Fruit fly (Drosophila melanogaster) whole organism, prepupa: ENCODE results near the gene tj.

Experiments used
- CG10631 ChIP-seq: fragments of 200-800 bp; sonication (Bioruptor generic); optimal IDR thresholded peaks from 2 replicates; lab custom pipeline; 2016; ENCODE audit warnings: missing biosample characterization, missing genetic modification characterization
- CG10669 ChIP-seq: fragments of 200-800 bp; sonication (Bioruptor generic); optimal IDR thresholded peaks from 3 replicates; lab custom pipeline; 2018; ENCODE audit warnings: missing biosample characterization, mild to moderate bottlenecking, missing genetic modification characterization, moderate library complexity
- CG11294 ChIP-seq: fragments of 200-800 bp; sonication (Bioruptor generic); IDR thresholded peaks from 2 replicates; pipeline ENCODE4 v1.3.6; 2022; ENCODE audit warnings: missing biosample characterization, missing genetic modification characterization
- CG11762 ChIP-seq: fragments of 200-800 bp; sonication (Bioruptor generic); optimal IDR thresholded peaks from 3 replicates; lab custom pipeline; 2016; ENCODE audit warnings: missing biosample characterization, missing genetic modification characterization; ENCODE audit not compliant: insufficient read depth
- CG11902 ChIP-seq: fragments of 200-800 bp; sonication (Bioruptor generic); optimal IDR thresholded peaks from 3 replicates; lab custom pipeline; 2016; ENCODE audit warnings: missing biosample characterization, missing genetic modification characterization
- CG15336 ChIP-seq: fragments of 200-800 bp; sonication (Bioruptor generic); IDR thresholded peaks from 2 replicates; pipeline ENCODE4 v1.3.6; 2022; ENCODE audit warnings: missing biosample characterization, missing genetic modification characterization
- CG1621 ChIP-seq: fragments of 200-800 bp; sonication (Bioruptor generic); optimal IDR thresholded peaks from 3 replicates; lab custom pipeline; 2018; ENCODE audit warnings: missing biosample characterization, mild to moderate bottlenecking, missing genetic modification characterization
- CG16779 ChIP-seq: fragments of 200-800 bp; sonication (Bioruptor generic); optimal IDR thresholded peaks from 3 replicates; lab custom pipeline; 2017; ENCODE audit warnings: missing biosample characterization, mild to moderate bottlenecking, missing genetic modification characterization
- CG31627 ChIP-seq: fragments of 200-800 bp; sonication (Bioruptor generic); optimal IDR thresholded peaks from 3 replicates; lab custom pipeline; 2016; ENCODE audit warnings: missing biosample characterization, missing genetic modification characterization
- CG32006 ChIP-seq: fragments of 200-800 bp; sonication (Bioruptor generic); optimal IDR thresholded peaks from 3 replicates; lab custom pipeline; 2017; ENCODE audit warnings: missing biosample characterization, mild to moderate bottlenecking, missing genetic modification characterization
- CG3919 ChIP-seq: fragments of 200-800 bp; sonication (Bioruptor generic); optimal IDR thresholded peaks from 3 replicates; lab custom pipeline; 2016; ENCODE audit warnings: missing biosample characterization, missing genetic modification characterization
- CG4318 ChIP-seq: fragments of 200-800 bp; sonication (Bioruptor generic); optimal IDR thresholded peaks from 3 replicates; lab custom pipeline; 2017; ENCODE audit warnings: missing biosample characterization, mild to moderate bottlenecking, missing genetic modification characterization
- CG6163 ChIP-seq: fragments of 200-800 bp; sonication (Bioruptor generic); IDR thresholded peaks from 3 replicates; pipeline ENCODE4 v1.3.6; 2022; ENCODE audit warnings: missing biosample characterization, missing genetic modification characterization
- CG6276 ChIP-seq: fragments of 200-800 bp; sonication (Bioruptor generic); optimal IDR thresholded peaks from 2 replicates; lab custom pipeline; 2017; ENCODE audit warnings: missing biosample characterization, mild to moderate bottlenecking, missing genetic modification characterization
- CG6808 ChIP-seq: fragments of 200-800 bp; sonication (Bioruptor generic); optimal IDR thresholded peaks from 3 replicates; lab custom pipeline; 2017; ENCODE audit warnings: missing biosample characterization, missing genetic modification characterization, mild to moderate bottlenecking, moderate library complexity, missing genetic modification reagents
- CG6854 ChIP-seq: fragments of 200-800 bp; sonication (Bioruptor generic); optimal IDR thresholded peaks from 2 replicates; lab custom pipeline; 2017; ENCODE audit warnings: missing biosample characterization, mild to moderate bottlenecking, missing genetic modification characterization
- CG7368 ChIP-seq: fragments of 200-800 bp; sonication (Bioruptor generic); optimal IDR thresholded peaks from 3 replicates; lab custom pipeline; 2016; ENCODE audit warnings: missing biosample characterization, missing genetic modification characterization
- CG8119 ChIP-seq: fragments of 200-800 bp; sonication (Bioruptor generic); IDR thresholded peaks from 3 replicates; pipeline ENCODE4 v1.3.6; 2022; ENCODE audit warnings: missing biosample characterization, missing genetic modification characterization
- CG8319 ChIP-seq: fragments of 200-800 bp; sonication (Bioruptor generic); optimal IDR thresholded peaks from 3 replicates; lab custom pipeline; 2016; ENCODE audit warnings: missing biosample characterization, missing genetic modification characterization
- CG8632 ChIP-seq: fragments of 200-800 bp; sonication (Bioruptor generic); optimal IDR thresholded peaks from 3 replicates; lab custom pipeline; 2016; ENCODE audit warnings: missing biosample characterization, missing genetic modification characterization
- CG9139 ChIP-seq: fragments of 200-800 bp; sonication (Bioruptor generic); optimal IDR thresholded peaks from 3 replicates; lab custom pipeline; 2017; ENCODE audit warnings: missing biosample characterization, mild to moderate bottlenecking, missing genetic modification characterization
- Eip75B ChIP-seq: fragments of 200-800 bp; sonication (Bioruptor generic); optimal IDR thresholded peaks from 3 replicates; lab custom pipeline; 2016; ENCODE audit warnings: missing biosample characterization, missing genetic modification characterization
- Eip78C ChIP-seq: fragments of 200-800 bp; sonication (Bioruptor generic); peaks from one replicate; lab custom pipeline; 2016; ENCODE audit warnings: missing biosample characterization, missing genetic modification characterization
- Eip93F ChIP-seq: fragments of 200-800 bp; sonication (Bioruptor generic); optimal IDR thresholded peaks from 2 replicates; lab custom pipeline; 2016; ENCODE audit warnings: missing biosample characterization, mild to moderate bottlenecking, missing genetic modification characterization
- Ets21C ChIP-seq: fragments of 200-800 bp; sonication (Bioruptor generic); optimal IDR thresholded peaks from 3 replicates; lab custom pipeline; 2016; ENCODE audit warnings: missing biosample characterization, missing genetic modification characterization
- Gug ChIP-seq: fragments of 200-800 bp; sonication (Bioruptor generic); IDR thresholded peaks from 2 replicates; pipeline ENCODE4 v1.3.6; 2022; ENCODE audit warnings: missing biosample characterization, missing genetic modification characterization
- Hr38 ChIP-seq: sonication (Bioruptor generic); optimal IDR thresholded peaks from 2 replicates; lab custom pipeline; 2016; ENCODE audit warnings: missing biosample characterization, missing genetic modification characterization
- Hr39 ChIP-seq: fragments of 200-800 bp; sonication (Bioruptor generic); optimal IDR thresholded peaks from 2 replicates; lab custom pipeline; 2016; ENCODE audit warnings: missing biosample characterization, missing genetic modification characterization
- Hr4 ChIP-seq: fragments of 200-800 bp; sonication (Bioruptor generic); optimal IDR thresholded peaks from 3 replicates; lab custom pipeline; 2016; ENCODE audit warnings: missing biosample characterization, missing genetic modification characterization
- Lpt ChIP-seq: fragments of 200-800 bp; sonication (Bioruptor generic); optimal IDR thresholded peaks from 3 replicates; lab custom pipeline; 2016; ENCODE audit warnings: missing biosample characterization, missing genetic modification characterization
- Smox ChIP-seq: fragments of 200-800 bp; sonication (Bioruptor generic); optimal IDR thresholded peaks from 3 replicates; lab custom pipeline; 2016; ENCODE audit warnings: missing biosample characterization, missing genetic modification characterization
- Sox102F ChIP-seq: fragments of 200-800 bp; sonication (Bioruptor generic); optimal IDR thresholded peaks from 2 replicates; lab custom pipeline; 2016; ENCODE audit warnings: missing biosample characterization, mild to moderate bottlenecking, missing genetic modification characterization
- Sox14 ChIP-seq: fragments of 200-800 bp; sonication (Bioruptor generic); optimal IDR thresholded peaks from 3 replicates; lab custom pipeline; 2016; ENCODE audit warnings: missing biosample characterization, missing genetic modification characterization
- achi ChIP-seq: fragments of 200-800 bp; sonication (Bioruptor generic); optimal IDR thresholded peaks from 3 replicates; lab custom pipeline; 2016; ENCODE audit warnings: missing biosample characterization, missing genetic modification characterization
- acj6 ChIP-seq: fragments of 200-800 bp; sonication (Bioruptor generic); optimal IDR thresholded peaks from 3 replicates; lab custom pipeline; 2016; ENCODE audit warnings: missing biosample characterization, missing genetic modification characterization
- cyc ChIP-seq: fragments of 200-800 bp; sonication (Bioruptor generic); optimal IDR thresholded peaks from 3 replicates; lab custom pipeline; 2016; ENCODE audit warnings: missing biosample characterization, missing genetic modification characterization
- dac ChIP-seq: fragments of 200-800 bp; sonication (Bioruptor generic); optimal IDR thresholded peaks from 2 replicates; lab custom pipeline; 2017; ENCODE audit warnings: missing biosample characterization, mild to moderate bottlenecking, missing genetic modification characterization
- dsx ChIP-seq: fragments of 200-800 bp; optimal IDR thresholded peaks from 3 replicates; lab custom pipeline; 2019; ENCODE audit warnings: missing biosample characterization, mild to moderate bottlenecking, missing genetic modification characterization, moderate library complexity; ENCODE audit not compliant: poor library complexity, severe bottlenecking
- eg ChIP-seq: fragments of 200-800 bp; sonication (Bioruptor generic); IDR thresholded peaks from 3 replicates; pipeline ENCODE4 v1.3.6; 2022; ENCODE audit warnings: missing biosample characterization, missing genetic modification characterization
- esn ChIP-seq: fragments of 200-800 bp; sonication (Bioruptor generic); optimal IDR thresholded peaks from 2 replicates; lab custom pipeline; 2016; ENCODE audit warnings: missing biosample characterization, mild to moderate bottlenecking, missing genetic modification characterization, moderate library complexity
- fd85E ChIP-seq: fragments of 200-800 bp; sonication (Bioruptor generic); optimal IDR thresholded peaks from 3 replicates; lab custom pipeline; 2016; ENCODE audit warnings: missing biosample characterization, missing genetic modification characterization
- fkh ChIP-seq: fragments of 200-800 bp; sonication (Bioruptor generic); optimal IDR thresholded peaks from 3 replicates; lab custom pipeline; 2017; ENCODE audit warnings: missing biosample characterization, mild to moderate bottlenecking, missing genetic modification characterization, moderate library complexity
- lz ChIP-seq: fragments of 200-800 bp; sonication (Bioruptor generic); optimal IDR thresholded peaks from 3 replicates; lab custom pipeline; 2016; ENCODE audit warnings: missing biosample characterization, missing genetic modification characterization
- net ChIP-seq: fragments of 200-800 bp; sonication (Bioruptor generic); optimal IDR thresholded peaks from 3 replicates; lab custom pipeline; 2016; ENCODE audit warnings: missing biosample characterization, missing genetic modification characterization
- pdm3 ChIP-seq: fragments of 200-800 bp; sonication (Bioruptor generic); optimal IDR thresholded peaks from 3 replicates; lab custom pipeline; 2016; ENCODE audit warnings: missing biosample characterization, missing genetic modification characterization
- salr ChIP-seq, 2 experiments: fragments of 200-800 bp; sonication (Bioruptor generic); optimal IDR thresholded peaks; 3 replicates each; lab custom pipeline; 2016 to 2018; ENCODE audit warnings: missing biosample characterization in 2 of 2, missing genetic modification characterization in 2 of 2, mild to moderate bottlenecking in 1 of 2
- spab ChIP-seq: fragments of 200-800 bp; sonication (Bioruptor generic); optimal IDR thresholded peaks from 2 replicates; lab custom pipeline; 2017; ENCODE audit warnings: missing biosample characterization, mild to moderate bottlenecking, missing genetic modification characterization, missing genetic modification reagents
- ss ChIP-seq, 2 experiments: fragments of 200-800 bp; sonication (Bioruptor generic); optimal IDR thresholded peaks; 2 replicates in 1 of 2; 3 replicates in 1 of 2; lab custom pipeline; 2017 to 2018; ENCODE audit warnings: mild to moderate bottlenecking in 2 of 2, missing biosample characterization in 2 of 2, missing genetic modification characterization in 2 of 2, moderate library complexity in 1 of 2
- topi ChIP-seq: fragments of 200-800 bp; sonication (Bioruptor generic); optimal IDR thresholded peaks from 3 replicates; lab custom pipeline; 2016; ENCODE audit warnings: missing biosample characterization, missing genetic modification characterization

Gene tj

dm6 chr2L:19442627-19443026, 21.4 kb upstream of the tj start, which contains the start of gene CG10237:
CG10237 (minus strand) TSS chr2L:19442727.
- TF ChIP-seq Hr39 (no peak), eg (no peak), CG11294 (GFP tag; lab: Robert Waterston, UW) (no peak), pdm3 (GFP tag; lab: Kevin White, UChicago) (no peak), CG16779 (tag; lab: Kevin White, UChicago) (no peak), Hr4 (GFP tag; lab: Kevin White, UChicago) (no peak), CG10631 (GFP tag; lab: Kevin White, UChicago) (no peak)

- peak; percentile 95 for TF ChIP-seq Hr4 (GFP tag; lab: Kevin White, UChicago)
- TF ChIP-seq CG32006: peak; percentile 90
- peak; percentile 89 for TF ChIP-seq Sox102F (GFP tag; lab: Kevin White, UChicago)
- peak; percentile 81 for TF ChIP-seq CG10669 (GFP tag; lab: Kevin White, UChicago)
- peak; percentile 89 for TF ChIP-seq CG8319 (GFP tag; lab: Kevin White, UChicago)
- peak; percentile 64 for TF ChIP-seq CG16779 (tag; lab: Kevin White, UChicago)
- no peak for TF ChIP-seq CG6276 (GFP tag; lab: Kevin White, UChicago)
- TF ChIP-seq CG8632: peak; percentile 84
- TF ChIP-seq fkh: no peak
- TF ChIP-seq ss (GFP tag; optimal IDR thresholded peaks at IDR 0.05; lab: Kevin White, UChicago): peak; percentile 67 to 84
- peak; percentile 83 for TF ChIP-seq CG7368 (GFP tag; lab: Kevin White, UChicago)
- TF ChIP-seq dsx: peak; percentile 75
- TF ChIP-seq net: peak; percentile 81
- peak; percentile 92 for TF ChIP-seq Smox
- peak; percentile 96 for TF ChIP-seq lz (GFP tag; lab: Kevin White, UChicago)
- TF ChIP-seq CG6854: peak; percentile 46
- TF ChIP-seq CG31627 (GFP tag; lab: Kevin White, UChicago): peak; percentile 98
- TF ChIP-seq cyc: peak; percentile 96
- peak; percentile 81 for TF ChIP-seq CG4318 (GFP tag; lab: Kevin White, UChicago)
- peak; percentile 94 for TF ChIP-seq topi (GFP tag; lab: Kevin White, UChicago)
- TF ChIP-seq Eip78C (GFP tag; lab: Kevin White, UChicago): peak; percentile 97
- TF ChIP-seq esn: peak; percentile 95
- TF ChIP-seq CG1621: peak; percentile 77
- TF ChIP-seq Eip75B (GFP tag; lab: Kevin White, UChicago): peak; percentile 93
- TF ChIP-seq CG15336: peak; percentile 79
- peak; percentile 84 for TF ChIP-seq CG11762 (GFP tag; lab: Kevin White, UChicago)
- peak; percentile 77; the same call in 2 of the 3 replicates for TF ChIP-seq CG8119 (GFP tag; lab: Robert Waterston, UW)
- TF ChIP-seq Sox14 (GFP tag; lab: Kevin White, UChicago): peak; percentile 93
- peak; percentile 53 for TF ChIP-seq Hr38 (GFP tag; lab: Kevin White, UChicago)
- peak; percentile 95 for TF ChIP-seq Ets21C (GFP tag; lab: Kevin White, UChicago)
- peak; percentile 89 for TF ChIP-seq Gug (GFP tag; lab: Robert Waterston, UW)
- peak; percentile 95 for TF ChIP-seq acj6 (GFP tag; lab: Kevin White, UChicago)
- TF ChIP-seq CG11902 (GFP tag; lab: Kevin White, UChicago): peak; percentile 94
- TF ChIP-seq Eip93F: peak; percentile 79
- peak; percentile 97 for TF ChIP-seq Hr39
- TF ChIP-seq CG6163 (GFP tag; lab: Robert Waterston, UW): peak; percentile 88
- TF ChIP-seq dac (GFP tag; lab: Kevin White, UChicago): peak; percentile 84
- TF ChIP-seq spab (GFP tag; lab: Kevin White, UChicago): peak; percentile 72
- peak; percentile 92 for TF ChIP-seq CG3919
- TF ChIP-seq fd85E (GFP tag; lab: Kevin White, UChicago): peak; percentile 72
- no peak for TF ChIP-seq CG9139 (GFP tag; lab: Kevin White, UChicago)
- peak; percentile 77 to 81 for TF ChIP-seq salr (GFP tag; optimal IDR thresholded peaks at IDR 0.05; lab: Kevin White, UChicago)
- TF ChIP-seq achi (GFP tag; lab: Kevin White, UChicago): peak; percentile 92
- TF ChIP-seq CG11294 (GFP tag; lab: Robert Waterston, UW): peak; percentile 71; the same call in 1 of the 2 replicates
- TF ChIP-seq CG10631 (GFP tag; lab: Kevin White, UChicago): peak; percentile 95
- TF ChIP-seq CG6808 (GFP tag; lab: Kevin White, UChicago): peak; percentile 81
- peak; percentile 88 for TF ChIP-seq Lpt (GFP tag; lab: Kevin White, UChicago)
- TF ChIP-seq pdm3 (GFP tag; lab: Kevin White, UChicago): peak; percentile 95
These were observed 19.3 kb upstream of the tj start, which contains the start of gene Hs2st for dm6 chr2L:19444734-19445140. Hs2st (minus strand) TSS chr2L:19444750.
